Worm (Caenorhabditis elegans) whole organism, L2 larva: Measurements from ENCODE around the gene mab-5.
"Not testable (repeated sequence)": the region's sequence is repeated elsewhere in the genome, so short reads cannot be mapped to it uniquely, and the experiment has no call there.

Experiments
- R02D3.7 ChIP-seq: fragments of 150-350 bp; optimal IDR thresholded peaks from 2 replicates; lab custom pipeline; 2014; ENCODE audit warnings: missing biosample characterization, missing genetic modification characterization
- crh-2 ChIP-seq: sonication (generic microtip); optimal IDR thresholded peaks from 2 replicates; lab custom pipeline; 2017; ENCODE audit warnings: missing biosample characterization, missing genetic modification characterization
- nhr-6 ChIP-seq: fragments of 150-350 bp; optimal IDR thresholded peaks from 2 replicates; lab custom pipeline; 2014; ENCODE audit warnings: missing biosample characterization, missing genetic modification characterization
- sma-3 ChIP-seq: sonication (generic microtip); optimal IDR thresholded peaks from 2 replicates; lab custom pipeline; 2016; ENCODE audit warnings: missing genetic modification reagents, missing genetic modification characterization, missing compliant biosample characterization

DNA sequence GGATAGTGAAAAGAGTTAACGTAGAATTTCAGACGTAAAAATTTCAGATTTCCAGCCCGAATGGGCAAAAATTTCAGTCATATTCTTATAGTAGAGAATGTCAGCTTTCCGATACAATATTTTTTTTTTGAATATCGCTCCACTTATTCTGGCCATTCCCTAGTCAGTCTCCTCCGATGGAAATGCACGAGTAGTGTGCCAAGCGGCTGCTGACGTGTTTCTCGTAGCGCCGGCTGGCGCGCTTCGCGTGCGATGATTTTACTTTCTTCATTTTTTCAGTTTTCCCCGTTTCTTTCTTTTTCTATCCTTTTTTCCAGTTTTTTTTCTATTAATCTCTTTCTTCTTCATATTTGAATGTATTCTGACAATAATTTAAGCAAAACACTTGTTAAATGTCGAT lies 12.3 kb downstream of the mab-5 start:
- not testable (repeated sequence) for TF ChIP-seq R02D3.7; nhr-6 (tag; lab: Kevin White, UChicago)
- TF ChIP-seq sma-3 (peak; percentile 40), crh-2 (tag; lab: Kevin White, UChicago) (peak; percentile 19)
